Worm (Caenorhabditis elegans): ENCODE measurements around the gene wnk-1.

wnk-1 gene

ce11 chrIV:9158969-9159800 is 40.7 kb upstream of the wnk-1 start, which contains the start of gene pcp-3:
pcp-3 (minus strand) TSS chrIV:9159019.
- TF ChIP-seq daf-16 (GFP tag; optimal IDR thresholded peaks at IDR 0.05) = no peak
- TF ChIP-seq daf-16 (tag; optimal IDR thresholded peaks at IDR 0.05) = peak; percentile 65
- TF ChIP-seq saeg-2 (GFP tag; IDR thresholded peaks at IDR 0.05) = no peak
- peak; percentile 48; the same call in 1 of the 2 replicates for TF ChIP-seq php-3 (GFP tag; IDR thresholded peaks at IDR 0.05)
- peak; percentile 47 for TF ChIP-seq hlh-11 (tag; optimal IDR thresholded peaks at IDR 0.05)
- no peak for TF ChIP-seq fos-1 (tag; optimal IDR thresholded peaks at IDR 0.05)
- no peak for TF ChIP-seq ceh-28 (tag; optimal IDR thresholded peaks at IDR 0.05)
- peak; percentile 92 for TF ChIP-seq aha-1 (tag)
- TF ChIP-seq nhr-28 (tag; optimal IDR thresholded peaks at IDR 0.05) = peak; percentile 74
- peak; percentile 90 for TF ChIP-seq pqm-1 (tag; optimal IDR thresholded peaks at IDR 0.05)
- no peak for TF ChIP-seq dmd-9 (GFP tag; IDR thresholded peaks at IDR 0.05)
- TF ChIP-seq dmd-6 (GFP tag; IDR thresholded peaks at IDR 0.05) = peak; percentile 81
- TF ChIP-seq nhr-77 (tag; optimal IDR thresholded peaks at IDR 0.05) = peak; percentile 30

DNA sequence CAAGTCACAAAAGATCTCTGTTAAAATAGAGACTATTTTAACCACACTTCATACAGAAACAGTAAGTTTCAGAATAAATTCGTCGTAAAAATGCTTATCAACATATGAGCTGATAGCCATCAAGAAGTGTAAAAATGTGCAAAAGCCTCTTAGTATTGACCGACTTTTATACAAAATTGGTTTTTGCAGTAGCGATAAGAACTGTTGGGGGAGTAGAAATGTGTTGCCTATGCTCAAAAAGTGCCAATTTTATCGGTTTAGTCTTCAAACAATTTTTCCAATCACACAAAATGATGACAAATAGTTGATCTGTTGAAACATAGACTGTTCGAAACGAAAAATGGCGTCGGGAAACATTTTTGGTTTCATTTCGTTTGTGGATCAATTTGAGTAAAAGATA is 40.0 kb upstream of the wnk-1 start:
- TF ChIP-seq mep-1 (tag; optimal IDR thresholded peaks at IDR 0.05) (no peak), daf-16 (GFP tag; optimal IDR thresholded peaks at IDR 0.05) (no peak), daf-16 (tag; optimal IDR thresholded peaks at IDR 0.05) (peak; percentile 93), lin-38 (GFP tag; IDR thresholded peaks at IDR 0.05) (no peak), dmd-6 (GFP tag; IDR thresholded peaks at IDR 0.05) (peak; percentile 96), nhr-25 (tag; optimal IDR thresholded peaks at IDR 0.05; ENCODE audit: borderline replicate concordance, insufficient read depth) (no peak), pha-4 (GFP tag; IDR thresholded peaks at IDR 0.05) (no peak), pha-4 (tag; optimal IDR thresholded peaks at IDR 0.05) (no peak), mxl-3 (GFP tag; optimal IDR thresholded peaks at IDR 0.05) (no peak), ztf-7 (tag; optimal IDR thresholded peaks at IDR 0.05) (no peak), tra-1 (GFP tag; IDR thresholded peaks at IDR 0.05) (peak; percentile 54; the same call in 1 of the 2 replicates), snpc-4 (tag; optimal IDR thresholded peaks at IDR 0.05) (no peak), php-3 (GFP tag; IDR thresholded peaks at IDR 0.05) (peak; percentile 84), F49E8.2 (tag; optimal IDR thresholded peaks at IDR 0.05; ENCODE audit: borderline replicate concordance) (no peak), nhr-28 (tag; optimal IDR thresholded peaks at IDR 0.05) (peak; percentile 79), nhr-11 (tag; optimal IDR thresholded peaks at IDR 0.05) (no peak), mxl-2 (GFP tag; conservative IDR thresholded peaks at IDR 0.05) (no peak), madf-9 (GFP tag; conservative IDR thresholded peaks at IDR 0.05) (no peak), nhr-77 (tag; optimal IDR thresholded peaks at IDR 0.05) (peak; percentile 57), rbr-2 (tag; optimal IDR thresholded peaks at IDR 0.05) (no peak), F26F4.8 (GFP tag; conservative IDR thresholded peaks at IDR 0.05) (no peak), lin-1 (GFP tag; IDR thresholded peaks at IDR 0.05) (no peak), snpc-1.2 (GFP tag; IDR thresholded peaks at IDR 0.05) (no peak), pqm-1 (tag; optimal IDR thresholded peaks at IDR 0.05) (peak; percentile 96), hlh-11 (tag; optimal IDR thresholded peaks at IDR 0.05) (peak; percentile 79)

ce11 chrIV:9165027-9165426 is 34.9 kb upstream of the wnk-1 start, which contains the start of gene pcp-2:
pcp-2 (minus strand) TSS chrIV:9165127.
- no peak for TF ChIP-seq madf-9 (GFP tag; conservative IDR thresholded peaks at IDR 0.05)
- TF ChIP-seq lin-15B (tag; optimal IDR thresholded peaks at IDR 0.05) = no peak
- TF ChIP-seq gei-8 (GFP tag; optimal IDR thresholded peaks at IDR 0.05) = no peak
- TF ChIP-seq hif-1 (tag; optimal IDR thresholded peaks at IDR 0.05) = no peak
- TF ChIP-seq aha-1 (tag) = no peak
- no peak for TF ChIP-seq attf-4 (tag; optimal IDR thresholded peaks at IDR 0.05)
- no peak for TF ChIP-seq fos-1 (tag; optimal IDR thresholded peaks at IDR 0.05)
- no peak for TF ChIP-seq nhr-48 (tag; optimal IDR thresholded peaks at IDR 0.05)
- TF ChIP-seq nhr-10 (tag; optimal IDR thresholded peaks at IDR 0.05) = no peak
- TF ChIP-seq arid-1 (GFP tag; conservative IDR thresholded peaks at IDR 0.05) = no peak
- TF ChIP-seq saeg-2 (GFP tag; IDR thresholded peaks at IDR 0.05) = no peak
